Fruit fly (Drosophila melanogaster) whole organism, embryonic: ENCODE results near the gene CG14961.
A peak's percentile ranks its signal among the peaks of the same experiment; 100 is the strongest.

Experiments used
- Antp ChIP-seq: fragments of 200-800 bp; sonication (Bioruptor generic); optimal IDR thresholded peaks from 3 replicates; lab custom pipeline; 2016; ENCODE audit warnings: missing biosample characterization, missing genetic modification characterization
- Asciz ChIP-seq: fragments of 200-800 bp; sonication (Bioruptor generic); optimal IDR thresholded peaks from 2 replicates; lab custom pipeline; 2017; ENCODE audit warnings: missing biosample characterization, mild to moderate bottlenecking, missing genetic modification characterization, missing genetic modification reagents
- Atf6 ChIP-seq: fragments of 200-800 bp; sonication (Bioruptor generic); IDR thresholded peaks from 2 replicates; pipeline ENCODE4 v1.3.6; 2022; ENCODE audit warnings: missing biosample characterization, missing genetic modification characterization
- CG10462 ChIP-seq: fragments of 200-800 bp; sonication (Bioruptor generic); optimal IDR thresholded peaks from 2 replicates; lab custom pipeline; 2016; ENCODE audit warnings: missing biosample characterization, missing genetic modification characterization
- CG13624 ChIP-seq: fragments of 200-800 bp; sonication (Bioruptor generic); optimal IDR thresholded peaks from 2 replicates; lab custom pipeline; 2016; ENCODE audit warnings: missing biosample characterization, missing genetic modification characterization
- CG14667 ChIP-seq: fragments of 200-800 bp; sonication (Bioruptor generic); IDR thresholded peaks from 2 replicates; pipeline ENCODE4 v1.3.6; 2022; ENCODE audit warnings: missing biosample characterization, missing genetic modification characterization
- CG1647 ChIP-seq: fragments of 200-800 bp; sonication (Bioruptor generic); optimal IDR thresholded peaks from 3 replicates; lab custom pipeline; 2016; ENCODE audit warnings: missing biosample characterization, missing genetic modification characterization
- CG18262 ChIP-seq: fragments of 200-800 bp; optimal IDR thresholded peaks from 3 replicates; lab custom pipeline; 2019; ENCODE audit warnings: missing biosample characterization, mild to moderate bottlenecking, missing genetic modification characterization, moderate library complexity
- CG18476 ChIP-seq: fragments of 200-800 bp; sonication (Bioruptor generic); optimal IDR thresholded peaks from 2 replicates; lab custom pipeline; 2016; ENCODE audit warnings: missing biosample characterization, mild to moderate bottlenecking, missing genetic modification characterization
- CG31388 ChIP-seq: fragments of 200-800 bp; sonication (Bioruptor generic); optimal IDR thresholded peaks from 2 replicates; lab custom pipeline; 2016; ENCODE audit warnings: missing biosample characterization, missing genetic modification characterization
- CG3847 ChIP-seq: fragments of 200-800 bp; sonication (Bioruptor generic); IDR thresholded peaks from 2 replicates; pipeline ENCODE4 v1.3.6; 2022; ENCODE audit warnings: missing biosample characterization, missing genetic modification characterization
- CG6272 ChIP-seq: fragments of 200-800 bp; sonication (Bioruptor generic); IDR thresholded peaks from 2 replicates; pipeline ENCODE4 v1.3.6; 2022; ENCODE audit warnings: missing biosample characterization, missing genetic modification characterization
- CG7357 ChIP-seq: fragments of 200-800 bp; sonication (Bioruptor generic); IDR thresholded peaks from 3 replicates; pipeline ENCODE4 v1.3.6; 2022; ENCODE audit warnings: missing biosample characterization, missing genetic modification characterization
- CG8290 ChIP-seq, 3 experiments: fragments of 200-800 bp; sonication (Bioruptor generic); optimal IDR thresholded peaks; 2 replicates each; lab custom pipeline; 2016 to 2019; ENCODE audit warnings: missing biosample characterization in 3 of 3, missing genetic modification characterization in 3 of 3, mild to moderate bottlenecking in 2 of 3, moderate library complexity in 1 of 3
- CG8359 ChIP-seq: fragments of 200-800 bp; sonication (Bioruptor generic); optimal IDR thresholded peaks from 2 replicates; lab custom pipeline; 2017; ENCODE audit warnings: missing biosample characterization, mild to moderate bottlenecking, missing genetic modification characterization, borderline replicate concordance
- CoRest ChIP-seq: fragments of 200-800 bp; sonication (Bioruptor generic); optimal IDR thresholded peaks from 3 replicates; lab custom pipeline; 2018; ENCODE audit warnings: missing biosample characterization, mild to moderate bottlenecking, missing genetic modification characterization, moderate library complexity
- Dad ChIP-seq: fragments of 200-800 bp; sonication (Bioruptor generic); optimal IDR thresholded peaks from 3 replicates; lab custom pipeline; 2016; ENCODE audit warnings: missing biosample characterization, missing genetic modification characterization
- Dbx ChIP-seq: fragments of 200-800 bp; sonication (Bioruptor generic); IDR thresholded peaks from 3 replicates; pipeline ENCODE4 v1.3.6; 2022; ENCODE audit warnings: missing biosample characterization, missing genetic modification characterization
- Ets97D ChIP-seq: fragments of 200-800 bp; sonication (Bioruptor generic); optimal IDR thresholded peaks from 3 replicates; lab custom pipeline; 2016; ENCODE audit warnings: missing biosample characterization, missing genetic modification characterization
- Gsc ChIP-seq: fragments of 200-800 bp; sonication (Bioruptor generic); IDR thresholded peaks from 2 replicates; pipeline ENCODE4 v1.3.6; 2022; ENCODE audit warnings: missing biosample characterization, missing genetic modification characterization
- HLH54F ChIP-seq: fragments of 200-800 bp; sonication (Bioruptor generic); optimal IDR thresholded peaks from 3 replicates; lab custom pipeline; 2016; ENCODE audit warnings: missing biosample characterization, missing genetic modification characterization
- NC2α ChIP-seq: fragments of 200-800 bp; sonication (Bioruptor generic); optimal IDR thresholded peaks from 2 replicates; lab custom pipeline; 2016; ENCODE audit warnings: missing biosample characterization, missing genetic modification characterization
- Neu2 ChIP-seq: fragments of 200-800 bp; sonication (Bioruptor generic); optimal IDR thresholded peaks from 3 replicates; lab custom pipeline; 2016; ENCODE audit warnings: missing biosample characterization, missing genetic modification characterization, borderline replicate concordance
- Spps ChIP-seq: fragments of 200-800 bp; sonication (Bioruptor generic); optimal IDR thresholded peaks from 2 replicates; lab custom pipeline; 2018; ENCODE audit warnings: missing biosample characterization, mild to moderate bottlenecking, missing genetic modification characterization
- Stat92E ChIP-seq, 3 experiments: fragments of >200 bp in 2 of 3; fragments of 200-800 bp in 1 of 3; sonication (Bioruptor generic) in 1 of 3; optimal IDR thresholded peaks; 2 replicates each; lab custom pipeline; 2017 to 2019; ENCODE audit warnings: missing biosample characterization in 3 of 3, missing genetic modification characterization in 3 of 3, mild to moderate bottlenecking in 1 of 3, moderate library complexity in 1 of 3
- Taf1 ChIP-seq: fragments of 200-800 bp; sonication (Bioruptor generic); IDR thresholded peaks from 2 replicates; pipeline ENCODE4 v1.3.6; 2022; ENCODE audit warnings: missing biosample characterization, missing genetic modification characterization
- YL-1 ChIP-seq: fragments of 200-800 bp; sonication (Bioruptor generic); optimal IDR thresholded peaks from 3 replicates; lab custom pipeline; 2017; ENCODE audit warnings: missing biosample characterization, mild to moderate bottlenecking, missing genetic modification characterization
- ac ChIP-seq: fragments of 200-800 bp; sonication (Bioruptor generic); optimal IDR thresholded peaks from 3 replicates; lab custom pipeline; 2017; ENCODE audit warnings: missing biosample characterization, mild to moderate bottlenecking, missing genetic modification characterization
- bigmax ChIP-seq: fragments of 200-800 bp; sonication (Bioruptor generic); optimal IDR thresholded peaks from 2 replicates; lab custom pipeline; 2018; ENCODE audit warnings: missing biosample characterization, mild to moderate bottlenecking, missing genetic modification characterization
- br ChIP-seq: fragments of >200 bp; optimal IDR thresholded peaks from 2 replicates; lab custom pipeline; 2017
- cas ChIP-seq: fragments of 200-800 bp; sonication (Bioruptor generic); IDR thresholded peaks from 2 replicates; pipeline ENCODE4 v1.3.6; 2022; ENCODE audit warnings: missing biosample characterization, missing genetic modification characterization
- crc ChIP-seq: fragments of 200-800 bp; sonication (Bioruptor generic); optimal IDR thresholded peaks from 2 replicates; lab custom pipeline; 2016; ENCODE audit warnings: missing biosample characterization, missing genetic modification characterization
- crp ChIP-seq, 2 experiments: fragments of 200-800 bp; sonication (Bioruptor generic); optimal IDR thresholded peaks; 2 replicates in 1 of 2; 3 replicates in 1 of 2; lab custom pipeline; 2017; ENCODE audit warnings: missing biosample characterization in 2 of 2, missing genetic modification characterization in 2 of 2, mild to moderate bottlenecking in 1 of 2, moderate library complexity in 1 of 2
- da ChIP-seq: fragments of 200-800 bp; sonication (Bioruptor generic); optimal IDR thresholded peaks from 2 replicates; lab custom pipeline; 2016; ENCODE audit warnings: missing biosample characterization, missing genetic modification characterization
- dm ChIP-seq: fragments of 200-800 bp; sonication (Bioruptor generic); optimal IDR thresholded peaks from 3 replicates; lab custom pipeline; 2016; ENCODE audit warnings: missing biosample characterization, missing genetic modification characterization
- ewg ChIP-seq: fragments of 200-800 bp; sonication (Bioruptor generic); optimal IDR thresholded peaks from 3 replicates; lab custom pipeline; 2017; ENCODE audit warnings: mild to moderate bottlenecking, missing biosample characterization, missing genetic modification reagents, missing genetic modification characterization
- grn ChIP-seq: fragments of 200-800 bp; sonication (Bioruptor generic); optimal IDR thresholded peaks from 3 replicates; lab custom pipeline; 2017; ENCODE audit warnings: missing biosample characterization, missing genetic modification characterization
- gsb-n ChIP-seq: fragments of 200-800 bp; sonication (Bioruptor generic); optimal IDR thresholded peaks from 3 replicates; lab custom pipeline; 2018; ENCODE audit warnings: missing biosample characterization, mild to moderate bottlenecking, missing genetic modification characterization
- her ChIP-seq: fragments of 200-800 bp; sonication (Bioruptor generic); optimal IDR thresholded peaks from 2 replicates; lab custom pipeline; 2016; ENCODE audit warnings: missing biosample characterization, missing genetic modification characterization
- jumu ChIP-seq: fragments of 200-800 bp; sonication (Bioruptor generic); optimal IDR thresholded peaks from 3 replicates; lab custom pipeline; 2016; ENCODE audit warnings: missing biosample characterization, missing genetic modification characterization
- kah ChIP-seq: fragments of 200-800 bp; sonication (Bioruptor generic); optimal IDR thresholded peaks from 2 replicates; lab custom pipeline; 2018; ENCODE audit warnings: missing biosample characterization, mild to moderate bottlenecking, missing genetic modification characterization
- knrl ChIP-seq: fragments of 200-800 bp; sonication (Bioruptor generic); IDR thresholded peaks from 3 replicates; pipeline ENCODE4 v1.3.6; 2022; ENCODE audit warnings: missing biosample characterization, missing genetic modification characterization; ENCODE audit not compliant: partially characterized antibody
- pho ChIP-seq: fragments of 200-800 bp; sonication (Bioruptor generic); optimal IDR thresholded peaks from 2 replicates; lab custom pipeline; 2016; ENCODE audit warnings: missing biosample characterization, missing genetic modification characterization
- pita ChIP-seq: fragments of 200-800 bp; sonication (Bioruptor generic); optimal IDR thresholded peaks from 2 replicates; lab custom pipeline; 2017; ENCODE audit warnings: missing biosample characterization, mild to moderate bottlenecking, missing genetic modification characterization
- sim ChIP-seq: fragments of 200-800 bp; sonication (Bioruptor generic); IDR thresholded peaks from 2 replicates; pipeline ENCODE4 v1.3.6; 2022; ENCODE audit warnings: missing biosample characterization, missing genetic modification characterization
- slp2 ChIP-seq: fragments of 200-800 bp; sonication (Bioruptor generic); optimal IDR thresholded peaks from 2 replicates; lab custom pipeline; 2016; ENCODE audit warnings: missing biosample characterization, missing genetic modification characterization
- so ChIP-seq: fragments of 200-800 bp; sonication (Bioruptor generic); IDR thresholded peaks from 3 replicates; pipeline ENCODE4 v1.3.6; 2022; ENCODE audit warnings: missing biosample characterization, missing genetic modification characterization
- ssp ChIP-seq: fragments of 200-800 bp; sonication (Bioruptor generic); IDR thresholded peaks from 2 replicates; pipeline ENCODE4 v1.3.6; 2022; ENCODE audit warnings: missing biosample characterization, missing genetic modification characterization
- tap ChIP-seq: fragments of 200-800 bp; optimal IDR thresholded peaks from 3 replicates; lab custom pipeline; 2019; ENCODE audit warnings: missing biosample characterization, mild to moderate bottlenecking, missing genetic modification characterization, moderate library complexity
- trh ChIP-seq: fragments of 200-800 bp; sonication (Bioruptor generic); optimal IDR thresholded peaks from 2 replicates; lab custom pipeline; 2016; ENCODE audit warnings: missing biosample characterization, missing genetic modification characterization
- usp ChIP-seq: fragments of >200 bp; optimal IDR thresholded peaks from 2 replicates; lab custom pipeline; 2017; ENCODE audit warnings: missing biosample characterization, missing genetic modification characterization
- z ChIP-seq: fragments of 200-800 bp; sonication (Bioruptor generic); IDR thresholded peaks from 3 replicates; pipeline ENCODE4 v1.3.6; 2022; ENCODE audit warnings: missing biosample characterization, missing genetic modification characterization

The CG14961 gene

DNA sequence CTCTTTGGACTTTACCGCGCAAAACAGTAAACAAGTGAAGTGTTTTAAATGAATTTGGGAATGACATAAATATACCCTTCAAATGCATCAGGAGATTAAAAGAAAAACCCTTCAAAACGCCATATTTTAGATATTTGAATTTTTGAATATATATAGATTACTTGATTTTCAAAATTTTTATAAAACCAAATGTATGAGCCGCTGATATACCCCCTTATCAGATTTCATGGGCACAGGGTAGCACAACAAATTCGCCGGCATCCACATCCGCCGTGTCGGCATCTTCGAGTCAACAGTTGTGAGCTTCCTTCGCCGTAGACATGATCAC lies 48.1 kb downstream of the CG14961 start, which contains the start of gene Ids (continued):
- TF ChIP-seq da (GFP tag; lab: Kevin White, UChicago) (no peak), her (no peak), pho (GFP tag; lab: Kevin White, UChicago) (peak; percentile 44), NC2α (no peak), CG13624 (GFP tag; lab: Kevin White, UChicago) (peak; percentile 2), HLH54F (peak; percentile 37), Stat92E (GFP tag; optimal IDR thresholded peaks at IDR 0.05; lab: Kevin White, UChicago) (no peak), CG1647 (GFP tag; lab: Kevin White, UChicago) (peak; percentile 10), so (GFP tag; lab: Robert Waterston, UW) (peak; percentile 79; the same call in 2 of the 3 replicates), Spps (tag; lab: Kevin White, UChicago) (no peak), tap (peak; percentile 28), crc (GFP tag; lab: Kevin White, UChicago) (no peak), pita (GFP tag; lab: Kevin White, UChicago) (no peak), CG10462 (GFP tag; lab: Kevin White, UChicago) (peak; percentile 6), CG8290 (GFP tag; optimal IDR thresholded peaks at IDR 0.05; lab: Kevin White, UChicago) (no peak), CG8290 (tag; optimal IDR thresholded peaks at IDR 0.05; lab: Kevin White, UChicago) (no peak), usp (GFP tag; lab: Kevin White, UChicago) (no peak), YL-1 (GFP tag; lab: Kevin White, UChicago) (peak; percentile 10), kah (GFP tag; lab: Kevin White, UChicago) (no peak), sim (no peak), crp (GFP tag; optimal IDR thresholded peaks at IDR 0.05; lab: Kevin White, UChicago) (peak in 1 of 2 experiments; percentile 15), grn (no peak), Taf1 (GFP tag; lab: Robert Waterston, UW) (peak; percentile 69; the same call in 1 of the 2 replicates), Ets97D (peak; percentile 13), CG6272 (GFP tag; lab: Robert Waterston, UW) (peak; percentile 39; the same call in 1 of the 2 replicates), trh (peak; percentile 11), CoRest (peak; percentile 61), bigmax (GFP tag; lab: Kevin White, UChicago) (no peak), Dbx (GFP tag; lab: Robert Waterston, UW) (peak; percentile 72; the same call in 2 of the 3 replicates), cas (GFP tag; lab: Robert Waterston, UW) (peak; percentile 58; the same call in 1 of the 2 replicates), dm (GFP tag; lab: Kevin White, UChicago) (no peak), br (no peak), ewg (GFP tag; lab: Kevin White, UChicago) (peak; percentile 21), knrl (GFP tag; lab: Robert Waterston, UW) (no peak), CG3847 (GFP tag; lab: Robert Waterston, UW) (peak; percentile 68), CG18262 (tag; lab: Kevin White, UChicago) (peak; percentile 67), CG7357 (GFP tag; lab: Robert Waterston, UW) (peak; percentile 40; the same call in 1 of the 3 replicates), CG8359 (GFP tag; lab: Kevin White, UChicago) (no peak), CG14667 (GFP tag; lab: Robert Waterston, UW) (peak; percentile 66; the same call in 1 of the 2 replicates), Atf6 (GFP tag; lab: Robert Waterston, UW) (peak; percentile 85), Neu2 (GFP tag; lab: Kevin White, UChicago) (no peak), slp2 (GFP tag; lab: Kevin White, UChicago) (peak; percentile 23), CG31388 (GFP tag; lab: Kevin White, UChicago) (no peak), Dad (GFP tag; lab: Kevin White, UChicago) (peak; percentile 35), Antp (GFP tag; lab: Kevin White, UChicago) (no peak), z (GFP tag; lab: Robert Waterston, UW) (peak; percentile 20; the same call in 1 of the 3 replicates), Asciz (GFP tag; lab: Kevin White, UChicago) (peak; percentile 62), jumu (GFP tag; lab: Kevin White, UChicago) (no peak), ac (GFP tag; lab: Kevin White, UChicago) (no peak), gsb-n (tag; lab: Kevin White, UChicago) (peak; percentile 47), ssp (GFP tag; lab: Robert Waterston, UW) (0 out of 2 replicates have a peak, but pooled peaks have one; percentile 26), CG18476 (GFP tag; lab: Kevin White, UChicago) (peak; percentile 28), Gsc (GFP tag; lab: Robert Waterston, UW) (no peak)
